Fruit fly (Drosophila melanogaster) S2 (cell line): ENCODE results near the gene Nost.

Experiments
- CG8478 ChIP-seq: fragments of >200 bp; optimal IDR thresholded peaks from 2 replicates; lab custom pipeline; 2018
- CTCF ChIP-seq, 2 experiments: fragments of >200 bp; optimal IDR thresholded peaks; 2 replicates each; lab custom pipeline; 2018

DNA sequence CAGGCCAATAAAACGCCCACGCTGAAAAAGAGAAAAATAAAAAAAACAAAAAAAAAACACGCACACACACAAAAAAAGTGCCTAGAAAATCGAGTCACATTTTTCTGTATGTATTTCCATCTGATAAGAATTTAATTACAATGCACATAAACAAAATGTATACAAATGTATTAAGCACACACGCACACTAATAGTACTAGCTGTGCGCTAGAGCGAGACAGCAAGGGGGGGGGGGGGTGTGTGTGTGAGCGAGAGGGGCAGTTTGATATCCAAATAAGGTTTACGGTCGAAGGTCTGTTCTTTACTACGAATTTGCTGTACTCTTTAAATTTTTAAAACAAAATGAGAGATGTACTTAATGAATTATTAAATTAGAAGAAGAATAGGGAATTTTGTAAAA, 17.3 kb upstream of the Nost start:
- TF ChIP-seq CG8478 (lab: Kevin White, UChicago) (no peak), CTCF (optimal IDR thresholded peaks at IDR 0.05; lab: Kevin White, UChicago) (no peak)
